Fruit fly (Drosophila melanogaster): ENCODE data around the gene ush.

dm6 chr2L:533734-534133 lies 57.7 kb downstream of the ush start:
- TF ChIP-seq Hr96 (GFP tag; optimal IDR thresholded peaks at IDR 0.05), result no peak
- no peak for TF ChIP-seq CG1620 (GFP tag; optimal IDR thresholded peaks at IDR 0.05)
- no peak for TF ChIP-seq CG12768 (GFP tag; optimal IDR thresholded peaks at IDR 0.05)

Data from whole organism, adult.